Worm (Caenorhabditis elegans) whole organism, L1 larva: ENCODE measurements around the gene tnt-2.

Experiments
- C04F5.9 ChIP-seq: sonication (generic microtip); optimal IDR thresholded peaks from 2 replicates; lab custom pipeline; 2016; ENCODE audit warnings: missing genetic modification characterization, missing compliant biosample characterization
- C16A3.4 ChIP-seq: fragments of 150-350 bp; optimal IDR thresholded peaks from 2 replicates; lab custom pipeline; 2014; ENCODE audit warnings: missing biosample characterization, missing genetic modification characterization
- aha-1 ChIP-seq: fragments of 150-350 bp; optimal IDR thresholded peaks from 2 replicates; lab custom pipeline; 2014; ENCODE audit warnings: missing biosample characterization, missing genetic modification characterization
- alr-1 ChIP-seq: fragments of 200-800 bp; sonication (Bioruptor generic); optimal IDR thresholded peaks from 2 replicates; lab custom pipeline; 2018; ENCODE audit warnings: borderline replicate concordance, mild to moderate bottlenecking, missing genetic modification characterization, missing compliant biosample characterization
- aly-2 ChIP-seq: fragments of 150-350 bp; optimal IDR thresholded peaks from 2 replicates; lab custom pipeline; 2014; ENCODE audit warnings: missing biosample characterization, missing genetic modification characterization
- ama-1 ChIP-seq: fragments of 150-350 bp; optimal IDR thresholded peaks from 2 replicates; lab custom pipeline; 2014
- blmp-1 ChIP-seq: fragments of 150-350 bp; optimal IDR thresholded peaks from 2 replicates; lab custom pipeline; 2014; ENCODE audit warnings: missing biosample characterization, missing genetic modification characterization
- ceh-63 ChIP-seq: fragments of 200-800 bp; sonication (Bioruptor generic); optimal IDR thresholded peaks from 2 replicates; lab custom pipeline; 2018; ENCODE audit warnings: mild to moderate bottlenecking, missing genetic modification characterization, missing compliant biosample characterization
- ceh-82 ChIP-seq, 3 experiments: fragments of 150-350 bp in 1 of 3; sonication (generic microtip) in 2 of 3; optimal IDR thresholded peaks; 2 replicates each; lab custom pipeline; 2014 to 2017; ENCODE audit warnings: missing biosample characterization in 3 of 3, missing genetic modification characterization in 3 of 3
- ceh-88 ChIP-seq: fragments of 200-800 bp; sonication (Bioruptor generic); IDR thresholded peaks from 2 replicates; pipeline ENCODE4 v1.3.6; 2022; ENCODE audit warnings: missing genetic modification characterization, missing compliant biosample characterization
- ceh-90 ChIP-seq: sonication (generic microtip); optimal IDR thresholded peaks from 2 replicates; lab custom pipeline; 2016; ENCODE audit warnings: missing genetic modification characterization, missing compliant biosample characterization
- dsc-1 ChIP-seq: sonication (generic microtip); optimal IDR thresholded peaks from 2 replicates; lab custom pipeline; 2016; ENCODE audit warnings: mild to moderate bottlenecking, missing genetic modification characterization, missing compliant biosample characterization
- egl-13 ChIP-seq: sonication (generic microtip); optimal IDR thresholded peaks from 2 replicates; lab custom pipeline; 2016; ENCODE audit warnings: missing genotype, missing genetic modification reagents, missing genetic modification characterization, missing compliant biosample characterization
- elt-3 ChIP-seq, 6 experiments: fragments of 150-350 bp in 1 of 6; sonication (generic microtip); optimal IDR thresholded peaks; 2 replicates each; lab custom pipeline; 2017 to 2018; ENCODE audit warnings: missing biosample characterization in 6 of 6, missing genetic modification characterization in 6 of 6, inconsistent platforms in 1 of 6
- fkh-10 ChIP-seq: sonication (generic microtip); optimal IDR thresholded peaks from 2 replicates; lab custom pipeline; 2017; ENCODE audit warnings: missing biosample characterization, missing genetic modification reagents, missing genetic modification characterization
- fos-1 ChIP-seq: fragments of 150-350 bp; optimal IDR thresholded peaks from 2 replicates; lab custom pipeline; 2014; ENCODE audit warnings: missing biosample characterization, missing genetic modification characterization
- hlh-17 ChIP-seq: fragments of 200-800 bp; sonication (Bioruptor generic); optimal IDR thresholded peaks from 2 replicates; lab custom pipeline; 2018; ENCODE audit warnings: missing genetic modification characterization, mild to moderate bottlenecking, missing compliant biosample characterization, moderate library complexity, borderline replicate concordance
- hlh-4 ChIP-seq: sonication (generic microtip); optimal IDR thresholded peaks from 2 replicates; lab custom pipeline; 2016; ENCODE audit warnings: mild to moderate bottlenecking, missing genetic modification characterization, missing compliant biosample characterization
- irx-1 ChIP-seq: sonication (generic microtip); optimal IDR thresholded peaks from 2 replicates; lab custom pipeline; 2016; ENCODE audit warnings: missing genetic modification characterization, missing compliant biosample characterization
- isw-1 ChIP-seq: fragments of 200-800 bp; sonication (Bioruptor generic); IDR thresholded peaks from 2 replicates; pipeline ENCODE4 v1.3.6; 2022; ENCODE audit warnings: missing genetic modification characterization, missing compliant biosample characterization
- lin-13 ChIP-seq: fragments of 150-350 bp; optimal IDR thresholded peaks from 2 replicates; lab custom pipeline; 2014; ENCODE audit warnings: missing biosample characterization, missing genetic modification reagents, missing genetic modification characterization
- lin-14 ChIP-seq: fragments of 200-800 bp; sonication (Bioruptor generic); optimal IDR thresholded peaks from 2 replicates; lab custom pipeline; 2018; ENCODE audit warnings: mild to moderate bottlenecking, missing genetic modification characterization, moderate library complexity, missing compliant biosample characterization
- lin-15B ChIP-seq: fragments of 150-350 bp; sonication (generic microtip); optimal IDR thresholded peaks from 3 replicates; lab custom pipeline; 2014; ENCODE audit warnings: missing biosample characterization, missing genetic modification characterization
- lin-39 ChIP-seq: fragments of 150-350 bp; optimal IDR thresholded peaks from 2 replicates; lab custom pipeline; 2014; ENCODE audit warnings: missing biosample characterization, missing genetic modification reagents, missing genetic modification characterization
- lir-3 ChIP-seq: sonication (generic microtip); optimal IDR thresholded peaks from 2 replicates; lab custom pipeline; 2016; ENCODE audit warnings: mild to moderate bottlenecking, missing genetic modification characterization, moderate library complexity, missing compliant biosample characterization; ENCODE audit not compliant: poor library complexity
- lsy-2 ChIP-seq, 2 experiments: fragments of 150-350 bp; optimal IDR thresholded peaks; 2 replicates each; lab custom pipeline; 2014; ENCODE audit warnings: missing biosample characterization in 2 of 2, missing genetic modification characterization in 2 of 2
- mab-9 ChIP-seq: fragments of 200-800 bp; sonication (Bioruptor generic); IDR thresholded peaks from 2 replicates; pipeline ENCODE4 v1.3.6; 2022; ENCODE audit warnings: missing genetic modification reagents, missing genetic modification characterization, missing compliant biosample characterization
- mdl-1 ChIP-seq, 2 experiments: fragments of 150-350 bp; optimal IDR thresholded peaks; 2 replicates each; lab custom pipeline; 2014 to 2017; ENCODE audit warnings: missing biosample characterization in 2 of 2, missing genetic modification characterization in 2 of 2, inconsistent platforms in 1 of 2
- mef-2 ChIP-seq: fragments of 150-350 bp; optimal IDR thresholded peaks from 2 replicates; lab custom pipeline; 2014; ENCODE audit warnings: missing biosample characterization, missing genetic modification characterization
- nhr-19 ChIP-seq: fragments of 200-800 bp; sonication (Bioruptor generic); conservative IDR thresholded peaks from 2 replicates; pipeline ENCODE4 v1.3.6; 2022; ENCODE audit warnings: missing genetic modification characterization, missing compliant biosample characterization
- nhr-20 ChIP-seq: sonication (generic microtip); optimal IDR thresholded peaks from 2 replicates; lab custom pipeline; 2016; ENCODE audit warnings: mild to moderate bottlenecking, missing genetic modification characterization, missing compliant biosample characterization
- nhr-237 ChIP-seq: fragments of 150-350 bp; optimal IDR thresholded peaks from 2 replicates; lab custom pipeline; 2014; ENCODE audit warnings: missing biosample characterization, missing genetic modification characterization
- nhr-28 ChIP-seq: fragments of 150-350 bp; optimal IDR thresholded peaks from 2 replicates; lab custom pipeline; 2014; ENCODE audit warnings: missing biosample characterization, missing genetic modification characterization
- nhr-76 ChIP-seq: sonication (generic microtip); optimal IDR thresholded peaks from 2 replicates; lab custom pipeline; 2017; ENCODE audit warnings: missing biosample characterization, missing genetic modification characterization
- nhr-77 ChIP-seq: fragments of 150-350 bp; optimal IDR thresholded peaks from 2 replicates; lab custom pipeline; 2014; ENCODE audit warnings: missing biosample characterization, missing genetic modification characterization
- nhr-84 ChIP-seq: sonication (generic microtip); optimal IDR thresholded peaks from 2 replicates; lab custom pipeline; 2017; ENCODE audit warnings: missing biosample characterization, missing genetic modification characterization
- nhr-90 ChIP-seq: sonication (generic microtip); optimal IDR thresholded peaks from 2 replicates; lab custom pipeline; 2016; ENCODE audit warnings: mild to moderate bottlenecking, missing genetic modification characterization, missing compliant biosample characterization; ENCODE audit not compliant: poor library complexity
- pax-3 ChIP-seq: fragments of 200-800 bp; sonication (Bioruptor generic); optimal IDR thresholded peaks from 2 replicates; lab custom pipeline; 2018; ENCODE audit warnings: mild to moderate bottlenecking, missing genetic modification characterization, moderate library complexity, missing compliant biosample characterization
- pqm-1 ChIP-seq: sonication (generic microtip); optimal IDR thresholded peaks from 3 replicates; lab custom pipeline; 2017; ENCODE audit warnings: missing biosample characterization, missing genetic modification characterization
- rnt-1 ChIP-seq: sonication (generic microtip); optimal IDR thresholded peaks from 2 replicates; lab custom pipeline; 2016; ENCODE audit warnings: mild to moderate bottlenecking, missing genetic modification characterization, moderate library complexity, missing compliant biosample characterization
- skn-1 ChIP-seq: fragments of 150-350 bp; optimal IDR thresholded peaks from 2 replicates; lab custom pipeline; 2014; ENCODE audit warnings: missing biosample characterization, missing genetic modification characterization
- snu-23 ChIP-seq: sonication (generic microtip); optimal IDR thresholded peaks from 2 replicates; lab custom pipeline; 2016; ENCODE audit warnings: missing genetic modification characterization, missing compliant biosample characterization
- sox-4 ChIP-seq: sonication (generic microtip); optimal IDR thresholded peaks from 2 replicates; lab custom pipeline; 2016; ENCODE audit warnings: missing genetic modification characterization, missing compliant biosample characterization
- sptf-1 ChIP-seq: fragments of 150-350 bp; optimal IDR thresholded peaks from 2 replicates; lab custom pipeline; 2014; ENCODE audit warnings: missing biosample characterization, missing genetic modification characterization
- sup-37 ChIP-seq: fragments of 200-800 bp; sonication (Bioruptor generic); optimal IDR thresholded peaks from 2 replicates; lab custom pipeline; 2018; ENCODE audit warnings: mild to moderate bottlenecking, missing genetic modification characterization, missing compliant biosample characterization
- tbx-2 ChIP-seq: sonication (generic microtip); optimal IDR thresholded peaks from 2 replicates; lab custom pipeline; 2016; ENCODE audit warnings: missing genetic modification characterization, missing compliant biosample characterization
- unc-130 ChIP-seq: fragments of 150-350 bp; optimal IDR thresholded peaks from 2 replicates; lab custom pipeline; 2017; ENCODE audit warnings: missing biosample characterization, missing genetic modification characterization, inconsistent platforms
- unc-62 ChIP-seq: fragments of 150-350 bp; optimal IDR thresholded peaks from 2 replicates; lab custom pipeline; 2014; ENCODE audit warnings: missing biosample characterization, missing genetic modification reagents, missing genetic modification characterization
- unc-98 ChIP-seq: fragments of 200-800 bp; sonication (Bioruptor generic); IDR thresholded peaks from 2 replicates; pipeline ENCODE4 v1.3.6; 2022; ENCODE audit warnings: missing genetic modification characterization, missing compliant biosample characterization
- vab-15 ChIP-seq: sonication (generic microtip); optimal IDR thresholded peaks from 2 replicates; lab custom pipeline; 2017; ENCODE audit warnings: missing genotype, mild to moderate bottlenecking, missing genetic modification characterization, missing compliant biosample characterization
- xbp-1 ChIP-seq: sonication (generic microtip); optimal IDR thresholded peaks from 2 replicates; lab custom pipeline; 2016; ENCODE audit warnings: missing genetic modification characterization, missing compliant biosample characterization
- zag-1 ChIP-seq: fragments of 150-350 bp; optimal IDR thresholded peaks from 2 replicates; lab custom pipeline; 2014; ENCODE audit warnings: missing biosample characterization, missing genetic modification characterization

Gene tnt-2

DNA sequence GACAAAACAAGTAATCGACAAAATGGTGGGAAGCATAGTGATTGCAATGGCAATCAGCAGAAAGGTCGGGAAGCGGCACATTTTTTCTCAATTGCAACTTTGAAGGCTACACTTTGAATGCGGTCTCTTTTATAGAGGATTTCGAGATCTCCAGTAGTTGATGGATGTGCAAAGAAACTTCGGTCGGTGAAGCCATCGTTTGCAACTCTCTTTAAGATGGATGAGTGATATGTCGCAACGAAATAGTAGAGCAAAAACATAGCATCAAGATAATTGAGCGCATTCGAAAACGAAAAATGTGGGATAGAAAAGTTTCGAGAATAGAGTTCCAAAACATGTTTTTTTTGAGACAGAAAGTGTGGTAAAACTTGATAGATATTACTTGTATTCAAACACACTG lies 4.0 kb upstream of the tnt-2 start, which contains the start of gene EGAP4.1:
Gene EGAP4.1 (minus strand): TSS at position 101 of the 400 bp plus-strand sequence.
- no peak for TF ChIP-seq ceh-63 (GFP tag; lab: Kevin White, UChicago)
- TF ChIP-seq sptf-1 (tag; lab: Kevin White, UChicago), result no peak
- no peak for TF ChIP-seq elt-3 (tag; optimal IDR thresholded peaks at IDR 0.05; lab: Kevin White, UChicago)
- no peak for TF ChIP-seq unc-130 (tag; lab: Kevin White, UChicago)
- no peak for TF ChIP-seq nhr-28 (tag; lab: Kevin White, UChicago)
- no peak for TF ChIP-seq pax-3
- no peak for TF ChIP-seq sup-37 (GFP tag; lab: Kevin White, UChicago)
- TF ChIP-seq nhr-19 (GFP tag; lab: Robert Waterston, UW), result 0 out of 2 replicates have a peak, but pooled peaks have one; percentile 12
- no peak for TF ChIP-seq xbp-1
- no peak for TF ChIP-seq hlh-17 (GFP tag; lab: Kevin White, UChicago)
- TF ChIP-seq lin-13 (GFP tag; lab: Kevin White, UChicago), result no peak
- TF ChIP-seq dsc-1 (tag; lab: Kevin White, UChicago), result no peak
- TF ChIP-seq aly-2 (tag; lab: Kevin White, UChicago), result no peak
- TF ChIP-seq irx-1 (tag; lab: Kevin White, UChicago), result no peak
- TF ChIP-seq mab-9 (GFP tag; lab: Robert Waterston, UW), result no peak
- no peak for TF ChIP-seq aha-1 (tag; lab: Kevin White, UChicago)
- TF ChIP-seq tbx-2 (tag; lab: Kevin White, UChicago), result no peak
- no peak for TF ChIP-seq nhr-76 (tag; lab: Kevin White, UChicago)
- peak; percentile 2 for TF ChIP-seq snu-23 (GFP tag; lab: Kevin White, UChicago)
- TF ChIP-seq nhr-237, result no peak
- peak; percentile 28 for TF ChIP-seq lin-14
- no peak for TF ChIP-seq nhr-84
- TF ChIP-seq nhr-90 (tag; lab: Kevin White, UChicago), result no peak
- no peak for TF ChIP-seq nhr-77 (tag; lab: Kevin White, UChicago)
- TF ChIP-seq rnt-1, result peak; percentile 50

DNA sequence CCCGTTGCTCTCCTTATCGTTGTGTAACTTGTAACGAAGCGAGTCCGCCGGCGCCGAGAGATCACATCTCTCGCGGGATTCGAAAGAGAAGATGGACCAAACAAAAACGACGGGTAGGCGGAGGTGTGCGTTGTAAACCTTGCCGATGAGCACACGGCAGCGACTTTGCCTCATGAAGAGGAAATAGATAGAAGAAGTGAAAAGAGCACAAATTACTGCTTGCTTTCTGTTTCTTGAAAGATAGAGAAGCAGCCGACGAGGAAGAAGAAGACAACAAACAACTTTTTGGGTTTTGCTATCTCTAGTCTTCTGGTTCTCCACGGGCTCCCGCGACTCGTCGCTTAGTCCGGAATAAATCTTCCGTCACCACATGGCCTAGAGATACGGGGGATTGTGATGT lies 490 bp upstream of the tnt-2 start:
- no peak for TF ChIP-seq fos-1 (tag; lab: Kevin White, UChicago)
- TF ChIP-seq nhr-20, result peak; percentile 59
- TF ChIP-seq alr-1, result no peak
- TF ChIP-seq ceh-90 (tag; lab: Kevin White, UChicago), result no peak
- no peak for TF ChIP-seq pqm-1 (tag; lab: Kevin White, UChicago)
- TF ChIP-seq isw-1, result no peak
- no peak for TF ChIP-seq lin-15B (tag; lab: Kevin White, UChicago)
- no peak for TF ChIP-seq nhr-84
- no peak for TF ChIP-seq skn-1 (tag; lab: Kevin White, UChicago)
- TF ChIP-seq unc-62 (GFP tag; lab: Kevin White, UChicago), result no peak
- TF ChIP-seq vab-15 (tag; lab: Kevin White, UChicago), result no peak
- TF ChIP-seq egl-13 (tag; lab: Kevin White, UChicago), result no peak
- peak; percentile 12 for TF ChIP-seq tbx-2 (tag; lab: Kevin White, UChicago)
- no peak for TF ChIP-seq ceh-82 (tag; optimal IDR thresholded peaks at IDR 0.05; lab: Kevin White, UChicago)
- TF ChIP-seq C04F5.9, result no peak
- no peak for TF ChIP-seq ceh-63 (GFP tag; lab: Kevin White, UChicago)
- TF ChIP-seq mef-2 (tag; lab: Kevin White, UChicago), result no peak
- no peak for TF ChIP-seq C16A3.4 (tag; lab: Kevin White, UChicago)
- TF ChIP-seq pax-3, result no peak
- no peak for TF ChIP-seq sox-4 (tag; lab: Kevin White, UChicago)
- TF ChIP-seq unc-98 (GFP tag; lab: Robert Waterston, UW), result no peak
- TF ChIP-seq ceh-88 (GFP tag; lab: Robert Waterston, UW), result no peak
- TF ChIP-seq fkh-10 (GFP tag; lab: Kevin White, UChicago), result no peak
- no peak for TF ChIP-seq blmp-1 (tag; lab: Kevin White, UChicago)
- no peak for TF ChIP-seq hlh-4
- no peak for TF ChIP-seq lir-3 (tag; lab: Kevin White, UChicago)
- TF ChIP-seq nhr-19 (GFP tag; lab: Robert Waterston, UW), result peak; percentile 46
- TF ChIP-seq aha-1 (tag; lab: Kevin White, UChicago), result no peak
- TF ChIP-seq zag-1 (tag; lab: Kevin White, UChicago), result no peak
- peak in 1 of 2 experiments; percentile 50 for TF ChIP-seq mdl-1 (tag; optimal IDR thresholded peaks at IDR 0.05; lab: Kevin White, UChicago)
- TF ChIP-seq lin-39, result no peak
- peak in 1 of 2 experiments; percentile 62 for TF ChIP-seq lsy-2 (tag; optimal IDR thresholded peaks at IDR 0.05; lab: Kevin White, UChicago)
- peak; percentile 31 for TF ChIP-seq unc-130 (tag; lab: Kevin White, UChicago)
- no peak for TF ChIP-seq lin-13 (GFP tag; lab: Kevin White, UChicago)
- TF ChIP-seq ama-1 (lab: Kevin White, UChicago), result no peak
